Fruit fly (Drosophila melanogaster) whole organism, embryonic: ENCODE data around the gene CG13108.

Experiments used
- Asciz ChIP-seq: fragments of 200-800 bp; sonication (Bioruptor generic); optimal IDR thresholded peaks from 2 replicates; lab custom pipeline; 2017; ENCODE audit warnings: missing biosample characterization, mild to moderate bottlenecking, missing genetic modification characterization, missing genetic modification reagents
- Atf3 ChIP-seq: fragments of 200-800 bp; sonication (Bioruptor generic); optimal IDR thresholded peaks from 3 replicates; lab custom pipeline; 2016; ENCODE audit warnings: missing biosample characterization, missing genetic modification characterization
- Blimp-1 ChIP-seq: fragments of 200-800 bp; sonication (Bioruptor generic); optimal IDR thresholded peaks from 3 replicates; lab custom pipeline; 2018; ENCODE audit warnings: missing biosample characterization, missing genetic modification characterization, mild to moderate bottlenecking, moderate library complexity, missing genetic modification reagents
- CG10431 ChIP-seq: fragments of 200-800 bp; sonication (Bioruptor generic); optimal IDR thresholded peaks from 3 replicates; lab custom pipeline; 2018; ENCODE audit warnings: missing biosample characterization, mild to moderate bottlenecking, missing genetic modification characterization
- CG1233 ChIP-seq: fragments of 200-800 bp; sonication (Bioruptor generic); optimal IDR thresholded peaks from 4 replicates; lab custom pipeline; 2018; ENCODE audit warnings: missing biosample characterization, mild to moderate bottlenecking, missing genetic modification characterization
- CG12391 ChIP-seq: fragments of 200-800 bp; sonication (Bioruptor generic); optimal IDR thresholded peaks from 3 replicates; lab custom pipeline; 2018; ENCODE audit warnings: missing biosample characterization, mild to moderate bottlenecking, missing genetic modification characterization, moderate library complexity
- CG1529 ChIP-seq: fragments of 200-800 bp; sonication (Bioruptor generic); optimal IDR thresholded peaks from 3 replicates; lab custom pipeline; 2018; ENCODE audit warnings: missing biosample characterization, missing genetic modification characterization
- CG15514 ChIP-seq: fragments of 200-800 bp; sonication (Bioruptor generic); optimal IDR thresholded peaks from 3 replicates; lab custom pipeline; 2017; ENCODE audit warnings: missing biosample characterization, missing genetic modification characterization, mild to moderate bottlenecking, moderate library complexity, missing genetic modification reagents
- CG1647 ChIP-seq: fragments of 200-800 bp; sonication (Bioruptor generic); optimal IDR thresholded peaks from 3 replicates; lab custom pipeline; 2016; ENCODE audit warnings: missing biosample characterization, missing genetic modification characterization
- CG17385 ChIP-seq: fragments of 200-800 bp; sonication (Bioruptor generic); optimal IDR thresholded peaks from 3 replicates; lab custom pipeline; 2018; ENCODE audit warnings: missing biosample characterization, mild to moderate bottlenecking, missing genetic modification characterization
- CG17568 ChIP-seq: fragments of 200-800 bp; sonication (Bioruptor generic); optimal IDR thresholded peaks from 2 replicates; lab custom pipeline; 2018; ENCODE audit warnings: missing biosample characterization, mild to moderate bottlenecking, missing genetic modification characterization, moderate library complexity
- CG2678 ChIP-seq: fragments of 200-800 bp; sonication (Bioruptor generic); optimal IDR thresholded peaks from 3 replicates; lab custom pipeline; 2019; ENCODE audit warnings: missing biosample characterization, mild to moderate bottlenecking, missing genetic modification characterization, moderate library complexity
- CG2712 ChIP-seq: fragments of 200-800 bp; optimal IDR thresholded peaks from 3 replicates; lab custom pipeline; 2019; ENCODE audit warnings: missing biosample characterization, mild to moderate bottlenecking, missing genetic modification characterization, moderate library complexity
- CG2875 ChIP-seq: fragments of 200-800 bp; sonication (Bioruptor generic); optimal IDR thresholded peaks from 2 replicates; lab custom pipeline; 2017; ENCODE audit warnings: missing biosample characterization, mild to moderate bottlenecking, missing genetic modification characterization, missing genetic modification reagents
- CG3163 ChIP-seq: fragments of 200-800 bp; sonication (Bioruptor generic); optimal IDR thresholded peaks from 3 replicates; lab custom pipeline; 2016; ENCODE audit warnings: missing biosample characterization, missing genetic modification characterization
- CG32767 ChIP-seq: fragments of 200-800 bp; sonication (Bioruptor generic); IDR thresholded peaks from 2 replicates; pipeline ENCODE4 v1.3.6; 2022; ENCODE audit warnings: missing biosample characterization, missing genetic modification characterization
- CG33213 ChIP-seq: fragments of 200-800 bp; sonication (Bioruptor generic); optimal IDR thresholded peaks from 3 replicates; lab custom pipeline; 2016; ENCODE audit warnings: missing biosample characterization, missing genetic modification characterization
- CG3407 ChIP-seq: fragments of 200-800 bp; sonication (Bioruptor generic); optimal IDR thresholded peaks from 2 replicates; lab custom pipeline; 2018; ENCODE audit warnings: missing biosample characterization, mild to moderate bottlenecking, missing genetic modification characterization
- CG6654 ChIP-seq: fragments of 200-800 bp; sonication (Bioruptor generic); optimal IDR thresholded peaks from 2 replicates; lab custom pipeline; 2017; ENCODE audit warnings: missing biosample characterization, mild to moderate bottlenecking, missing genetic modification characterization
- CG6813 ChIP-seq: fragments of 200-800 bp; sonication (Bioruptor generic); optimal IDR thresholded peaks from 2 replicates; lab custom pipeline; 2017; ENCODE audit warnings: missing biosample characterization, missing genetic modification characterization, mild to moderate bottlenecking, moderate library complexity, missing genetic modification reagents
- CG6854 ChIP-seq: fragments of 200-800 bp; sonication (Bioruptor generic); optimal IDR thresholded peaks from 3 replicates; lab custom pipeline; 2017; ENCODE audit warnings: missing biosample characterization, mild to moderate bottlenecking, missing genetic modification characterization
- CG7556 ChIP-seq: fragments of 200-800 bp; sonication (Bioruptor generic); optimal IDR thresholded peaks from 2 replicates; lab custom pipeline; 2017; ENCODE audit warnings: missing biosample characterization, mild to moderate bottlenecking, missing genetic modification characterization
- CG7745 ChIP-seq: fragments of 200-800 bp; sonication (Bioruptor generic); optimal IDR thresholded peaks from 2 replicates; lab custom pipeline; 2018; ENCODE audit warnings: missing biosample characterization, mild to moderate bottlenecking, missing genetic modification characterization, moderate library complexity
- CG8924 ChIP-seq: fragments of 200-800 bp; optimal IDR thresholded peaks from 3 replicates; lab custom pipeline; 2019; ENCODE audit warnings: missing biosample characterization, mild to moderate bottlenecking, missing genetic modification characterization, moderate library complexity
- CG9727 ChIP-seq: fragments of 200-800 bp; sonication (Bioruptor generic); optimal IDR thresholded peaks from 3 replicates; lab custom pipeline; 2017; ENCODE audit warnings: missing biosample characterization, mild to moderate bottlenecking, missing genetic modification characterization
- CHES-1-like ChIP-seq: fragments of 200-800 bp; sonication (Bioruptor generic); optimal IDR thresholded peaks from 2 replicates; lab custom pipeline; 2016; ENCODE audit warnings: missing biosample characterization, missing genetic modification characterization
- CrebB ChIP-seq: fragments of 200-800 bp; sonication (Bioruptor generic); optimal IDR thresholded peaks from 3 replicates; lab custom pipeline; 2018; ENCODE audit warnings: missing biosample characterization, mild to moderate bottlenecking, missing genetic modification characterization
- Fer3 ChIP-seq: fragments of 200-800 bp; sonication (Bioruptor generic); optimal IDR thresholded peaks from 2 replicates; lab custom pipeline; 2018; ENCODE audit warnings: missing biosample characterization, mild to moderate bottlenecking, missing genetic modification characterization, moderate library complexity
- Side ChIP-seq: fragments of 200-800 bp; sonication (Bioruptor generic); optimal IDR thresholded peaks from 2 replicates; lab custom pipeline; 2016; ENCODE audit warnings: missing biosample characterization, missing genetic modification characterization
- ac ChIP-seq: fragments of 200-800 bp; sonication (Bioruptor generic); optimal IDR thresholded peaks from 3 replicates; lab custom pipeline; 2017; ENCODE audit warnings: missing biosample characterization, mild to moderate bottlenecking, missing genetic modification characterization
- crp ChIP-seq, 2 experiments: fragments of 200-800 bp; sonication (Bioruptor generic); optimal IDR thresholded peaks; 2 replicates in 1 of 2; 3 replicates in 1 of 2; lab custom pipeline; 2017; ENCODE audit warnings: missing biosample characterization in 2 of 2, missing genetic modification characterization in 2 of 2, mild to moderate bottlenecking in 1 of 2, moderate library complexity in 1 of 2
- dmrt11E ChIP-seq: fragments of 200-800 bp; sonication (Bioruptor generic); optimal IDR thresholded peaks from 3 replicates; lab custom pipeline; 2018; ENCODE audit warnings: missing biosample characterization, mild to moderate bottlenecking, missing genetic modification characterization, moderate library complexity
- dmrt99B ChIP-seq: fragments of 200-800 bp; sonication (Bioruptor generic); optimal IDR thresholded peaks from 2 replicates; lab custom pipeline; 2018; ENCODE audit warnings: missing biosample characterization, mild to moderate bottlenecking, missing genetic modification characterization, moderate library complexity
- eve ChIP-seq, 2 experiments: fragments of >200 bp; optimal IDR thresholded peaks; 2 replicates each; lab custom pipeline; 2017; ENCODE audit warnings: missing biosample characterization in 2 of 2, missing genetic modification characterization in 2 of 2
- fd64A ChIP-seq: fragments of 200-800 bp; sonication (Bioruptor generic); optimal IDR thresholded peaks from 3 replicates; lab custom pipeline; 2018; ENCODE audit warnings: missing biosample characterization, mild to moderate bottlenecking, missing genetic modification characterization
- gem ChIP-seq: fragments of 200-800 bp; sonication (Bioruptor generic); optimal IDR thresholded peaks from 2 replicates; lab custom pipeline; 2019; ENCODE audit warnings: missing biosample characterization, mild to moderate bottlenecking, missing genetic modification characterization, moderate library complexity
- grn ChIP-seq: fragments of 200-800 bp; sonication (Bioruptor generic); optimal IDR thresholded peaks from 3 replicates; lab custom pipeline; 2017; ENCODE audit warnings: missing biosample characterization, missing genetic modification characterization
- hth ChIP-seq: fragments of >200 bp; optimal IDR thresholded peaks from 2 replicates; lab custom pipeline; 2017; ENCODE audit warnings: inconsistent platforms
- kay ChIP-seq: fragments of 200-800 bp; sonication (Bioruptor generic); optimal IDR thresholded peaks from 2 replicates; lab custom pipeline; 2016; ENCODE audit warnings: missing biosample characterization, missing genetic modification characterization
- ken ChIP-seq: fragments of 200-800 bp; sonication (Bioruptor generic); IDR thresholded peaks from 3 replicates; pipeline ENCODE4 v1.3.6; 2022; ENCODE audit warnings: missing biosample characterization, missing genetic modification characterization
- kni ChIP-seq: fragments of 200-800 bp; sonication (Bioruptor generic); optimal IDR thresholded peaks from 3 replicates; lab custom pipeline; 2017; ENCODE audit warnings: mild to moderate bottlenecking, missing biosample characterization, missing genetic modification reagents, missing genetic modification characterization
- lab ChIP-seq: fragments of 200-800 bp; sonication (Bioruptor generic); optimal IDR thresholded peaks from 3 replicates; lab custom pipeline; 2017; ENCODE audit warnings: missing biosample characterization, missing genetic modification characterization, mild to moderate bottlenecking, moderate library complexity, missing genetic modification reagents
- salm ChIP-seq: fragments of 200-800 bp; sonication (Bioruptor generic); optimal IDR thresholded peaks from 2 replicates; lab custom pipeline; 2018; ENCODE audit warnings: missing biosample characterization, mild to moderate bottlenecking, missing genetic modification characterization
- sc ChIP-seq, 3 experiments: fragments of >200 bp in 2 of 3; fragments of 200-800 bp in 1 of 3; sonication (Bioruptor generic) in 1 of 3; optimal IDR thresholded peaks; 2 replicates in 2 of 3; 3 replicates in 1 of 3; lab custom pipeline; 2017; ENCODE audit warnings: mild to moderate bottlenecking in 1 of 3, missing biosample characterization in 1 of 3, missing genetic modification characterization in 1 of 3, missing genetic modification reagents in 1 of 3
- sens ChIP-seq: fragments of 200-800 bp; sonication (Bioruptor generic); peaks from one replicate; lab custom pipeline; 2016; ENCODE audit warnings: missing biosample characterization, missing genetic modification characterization
- sens-2 ChIP-seq: fragments of 200-800 bp; sonication (Bioruptor generic); IDR thresholded peaks from 2 replicates; pipeline ENCODE4 v1.3.6; 2022; ENCODE audit warnings: missing biosample characterization, missing genetic modification characterization
- slbo ChIP-seq: fragments of 200-800 bp; sonication (Bioruptor generic); IDR thresholded peaks from 2 replicates; pipeline ENCODE4 v1.3.6; 2022; ENCODE audit warnings: missing biosample characterization, missing genetic modification characterization
- ttk ChIP-seq: fragments of 200-800 bp; sonication (Bioruptor generic); IDR thresholded peaks from 2 replicates; pipeline ENCODE4 v2.1.2; 2022; ENCODE audit warnings: missing biosample characterization, missing genetic modification characterization
- vvl ChIP-seq: fragments of 200-800 bp; sonication (Bioruptor generic); IDR thresholded peaks from 2 replicates; pipeline ENCODE4 v1.3.6; 2022; ENCODE audit warnings: missing biosample characterization, missing genetic modification characterization

CG13108 gene

DNA sequence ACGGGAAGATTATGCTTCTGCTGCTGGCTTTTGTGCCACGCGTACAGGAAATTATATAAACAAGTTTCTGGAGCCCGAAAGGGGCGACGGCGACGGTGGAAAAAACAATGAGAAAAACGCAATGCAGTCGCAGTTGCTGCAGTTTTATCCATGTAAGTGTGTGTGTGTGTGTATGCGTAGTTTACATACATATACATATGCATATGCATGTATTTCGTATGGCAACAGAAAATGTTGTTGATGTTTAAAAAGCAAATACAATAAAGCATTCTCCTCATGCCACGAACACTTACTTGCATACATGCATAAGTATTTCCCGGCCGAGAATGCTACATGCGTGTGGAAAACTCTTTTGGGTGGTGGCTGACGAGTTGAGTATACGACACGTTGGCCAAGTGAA, 26.2 kb downstream of the CG13108 start (continued):
- TF ChIP-seq CG33213 (GFP tag; lab: Kevin White, UChicago) (peak; percentile 25), ttk (GFP tag; lab: Robert Waterston, UW) (peak; percentile 47; the same call in 1 of the 2 replicates), CG1647 (GFP tag; lab: Kevin White, UChicago) (no peak), CG7745 (tag; lab: Kevin White, UChicago) (peak; percentile 31), CG12391 (peak; percentile 26), CG15514 (GFP tag; lab: Kevin White, UChicago) (no peak), lab (GFP tag; lab: Kevin White, UChicago) (peak; percentile 30), dmrt11E (tag; lab: Kevin White, UChicago) (peak; percentile 52), CG10431 (GFP tag; lab: Kevin White, UChicago) (peak; percentile 82), Atf3 (GFP tag; lab: Kevin White, UChicago) (peak; percentile 12), gem (tag; lab: Kevin White, UChicago) (peak; percentile 52), ken (GFP tag; lab: Robert Waterston, UW) (0 out of 3 replicates have a peak, but pooled peaks have one; percentile 16), slbo (GFP tag; lab: Robert Waterston, UW) (no peak), kay (GFP tag; lab: Kevin White, UChicago) (no peak), CHES-1-like (GFP tag; lab: Kevin White, UChicago) (peak; percentile 18), dmrt99B (tag; lab: Kevin White, UChicago) (peak; percentile 7), sens-2 (GFP tag; lab: Robert Waterston, UW) (0 out of 2 replicates have a peak, but pooled peaks have one; percentile 10), crp (GFP tag; optimal IDR thresholded peaks at IDR 0.05; lab: Kevin White, UChicago) (no peak), CG6813 (GFP tag; lab: Kevin White, UChicago) (peak; percentile 57), Asciz (GFP tag; lab: Kevin White, UChicago) (peak; percentile 66), hth (lab: Kevin White, UChicago) (no peak), CG3407 (GFP tag; lab: Kevin White, UChicago) (peak; percentile 84), salm (tag; lab: Kevin White, UChicago) (peak; percentile 46), fd64A (peak; percentile 91), Blimp-1 (peak; percentile 74), CG2875 (GFP tag; lab: Kevin White, UChicago) (peak; percentile 85), CG7556 (GFP tag; lab: Kevin White, UChicago) (peak; percentile 15), CG2678 (peak; percentile 62), vvl (GFP tag; lab: Robert Waterston, UW) (peak; percentile 63; the same call in 1 of the 2 replicates), ac (peak; percentile 57), CG6854 (GFP tag; lab: Kevin White, UChicago) (no peak), sc (optimal IDR thresholded peaks at IDR 0.05; lab: Kevin White, UChicago) (no peak), sc (GFP tag; optimal IDR thresholded peaks at IDR 0.05; lab: Kevin White, UChicago) (peak; percentile 62), CG3163 (peak; percentile 21), sens (GFP tag; lab: Kevin White, UChicago) (peak; percentile 92), CG6654 (no peak), kni (GFP tag; lab: Kevin White, UChicago) (peak; percentile 92), eve (GFP tag; optimal IDR thresholded peaks at IDR 0.05; lab: Kevin White, UChicago) (peak in 1 of 2 experiments; percentile 55), CrebB (tag; lab: Kevin White, UChicago) (peak; percentile 47), CG1529 (GFP tag; lab: Kevin White, UChicago) (peak; percentile 79), Side (peak; percentile 25), Fer3 (tag; lab: Kevin White, UChicago) (no peak), grn (GFP tag; lab: Kevin White, UChicago) (peak; percentile 5), CG17385 (GFP tag; lab: Kevin White, UChicago) (peak; percentile 33), CG9727 (GFP tag; lab: Kevin White, UChicago) (peak; percentile 64), CG1233 (GFP tag; lab: Kevin White, UChicago) (peak; percentile 55), CG17568 (GFP tag; lab: Kevin White, UChicago) (peak; percentile 25), CG2712 (tag; lab: Kevin White, UChicago) (peak; percentile 46), CG32767 (GFP tag; lab: Robert Waterston, UW) (peak; percentile 36; the same call in 1 of the 2 replicates), CG8924 (tag; lab: Kevin White, UChicago) (peak; percentile 42)
